Fruit fly (Drosophila melanogaster): ENCODE data around the gene mRpS6.

The mRpS6 gene

dm6 chr3L:4414579-4414978, 50.2 kb downstream of the mRpS6 start:
- TF ChIP-seq Sox100B (GFP tag; optimal IDR thresholded peaks at IDR 0.05) (no peak), CG8290 (GFP tag; optimal IDR thresholded peaks at IDR 0.05) (no peak), CG8290 (tag; optimal IDR thresholded peaks at IDR 0.05) (peak in 1 of 2 experiments; percentile 7), Dek (tag; optimal IDR thresholded peaks at IDR 0.05) (no peak), dysf (GFP tag; IDR thresholded peaks at IDR 0.05) (no peak), gro (GFP tag; optimal IDR thresholded peaks at IDR 0.05) (no peak), cwo (GFP tag; optimal IDR thresholded peaks at IDR 0.05) (no peak), Pdp1 (GFP tag; optimal IDR thresholded peaks at IDR 0.05) (peak in 1 of 2 experiments; percentile 30), gcm2 (GFP tag; optimal IDR thresholded peaks at IDR 0.05) (no peak), CG9215 (GFP tag; IDR thresholded peaks at IDR 0.05) (no peak), sens (GFP tag) (peak; percentile 40)
